Worm (Caenorhabditis elegans): Measurements from ENCODE around the gene dgn-1.
A peak's percentile ranks its signal among the peaks of the same experiment; 100 is the strongest.

dgn-1 gene

DNA sequence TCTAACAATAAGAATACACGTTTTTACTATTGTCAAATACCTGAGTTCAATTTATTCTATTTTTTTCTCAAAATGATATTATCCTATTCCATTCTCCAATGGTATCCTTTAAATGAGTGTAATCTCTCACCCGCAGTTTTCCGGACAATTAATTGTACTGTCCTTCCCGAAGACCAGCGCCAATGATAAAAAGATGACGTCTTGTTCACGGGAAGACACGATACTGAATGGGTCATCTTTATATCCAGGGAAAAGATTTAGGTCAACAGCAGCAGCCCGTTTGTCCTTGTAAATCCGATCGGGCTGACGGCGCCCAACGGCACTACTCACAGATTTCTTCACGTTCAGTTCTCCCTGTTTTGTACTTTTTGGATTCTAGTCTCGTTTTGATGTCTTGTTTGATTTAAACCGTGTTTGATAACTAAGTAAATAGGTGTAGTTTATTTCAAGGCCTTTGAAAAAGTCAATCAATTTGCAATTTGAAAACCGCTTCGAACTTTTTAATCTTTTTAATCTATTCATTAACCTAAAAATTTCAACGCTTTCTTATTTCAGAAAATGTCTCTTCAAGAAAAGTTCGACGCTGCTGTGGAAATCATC, 26.0 kb downstream of the dgn-1 start, which contains the start of gene acbp-3:
Gene acbp-3 (plus strand): TSS at position 550 of the 600 bp plus-strand sequence.
- TF ChIP-seq ets-5 (GFP tag; IDR thresholded peaks at IDR 0.05) (no peak), blmp-1 (tag; optimal IDR thresholded peaks at IDR 0.05) (peak; percentile 77)

ce11 chrX:10901766-10902165, 27.0 kb downstream of the dgn-1 start:
- TF ChIP-seq mdl-1 (tag; optimal IDR thresholded peaks at IDR 0.05) (peak in 1 of 2 experiments; percentile 56), elt-3 (tag; optimal IDR thresholded peaks at IDR 0.05) (peak in 1 of 6 experiments; percentile 20), snu-23 (GFP tag; optimal IDR thresholded peaks at IDR 0.05) (peak; percentile 7), nhr-77 (tag; optimal IDR thresholded peaks at IDR 0.05) (no peak), nhr-90 (tag; optimal IDR thresholded peaks at IDR 0.05; ENCODE audit: poor library complexity) (peak; percentile 37), lin-39 (tag; optimal IDR thresholded peaks at IDR 0.05) (no peak), grh-1 (GFP tag; IDR thresholded peaks at IDR 0.05) (peak; percentile 10; the same call in 1 of the 2 replicates), nhr-85 (tag) (peak; percentile 78), nhr-71 (tag; optimal IDR thresholded peaks at IDR 0.05) (peak; percentile 37), elt-2 (tag; optimal IDR thresholded peaks at IDR 0.05) (peak; percentile 88), lin-35 (GFP tag; optimal IDR thresholded peaks at IDR 0.05) (peak in 1 of 2 experiments; percentile 37), unc-98 (GFP tag; IDR thresholded peaks at IDR 0.05) (no peak), lin-14 (GFP tag; optimal IDR thresholded peaks at IDR 0.05) (peak; percentile 41), nhr-20 (tag; optimal IDR thresholded peaks at IDR 0.05) (peak; percentile 57)

ce11 chrX:10900952-10901351, 27.8 kb downstream of the dgn-1 start:
- no peak for TF ChIP-seq ama-1 (optimal IDR thresholded peaks at IDR 0.05)
- peak; percentile 69 for TF ChIP-seq nhr-20 (tag; optimal IDR thresholded peaks at IDR 0.05)
- peak; percentile 32 for TF ChIP-seq fos-1 (tag; optimal IDR thresholded peaks at IDR 0.05)
- peak; percentile 59 for TF ChIP-seq nhr-47 (tag; optimal IDR thresholded peaks at IDR 0.05)
- peak in 1 of 2 experiments; percentile 61 for TF ChIP-seq mdl-1 (tag; optimal IDR thresholded peaks at IDR 0.05)
- peak; percentile 25 for TF ChIP-seq nhr-90 (tag; optimal IDR thresholded peaks at IDR 0.05; ENCODE audit: poor library complexity)
- peak; percentile 7 for TF ChIP-seq lin-13 (GFP tag; optimal IDR thresholded peaks at IDR 0.05)
- peak; percentile 37 for TF ChIP-seq irx-1 (tag; optimal IDR thresholded peaks at IDR 0.05)
- TF ChIP-seq nhr-76 (tag; optimal IDR thresholded peaks at IDR 0.05) = no peak
- TF ChIP-seq nhr-71 (tag; optimal IDR thresholded peaks at IDR 0.05) = peak; percentile 82
- no peak for TF ChIP-seq Y116A8C.19 (tag; optimal IDR thresholded peaks at IDR 0.05; ENCODE audit: borderline replicate concordance)
- no peak for TF ChIP-seq efl-3 (GFP tag; optimal IDR thresholded peaks at IDR 0.05)
- no peak for TF ChIP-seq jun-1 (tag; optimal IDR thresholded peaks at IDR 0.05)
- peak; percentile 64 for TF ChIP-seq nhr-77 (tag; optimal IDR thresholded peaks at IDR 0.05)
- TF ChIP-seq ceh-88 (GFP tag; IDR thresholded peaks at IDR 0.05) = no peak
- TF ChIP-seq nhr-19 (GFP tag; conservative IDR thresholded peaks at IDR 0.05) = peak; percentile 62
- no peak for TF ChIP-seq unc-98 (GFP tag; IDR thresholded peaks at IDR 0.05)
- TF ChIP-seq pag-3 (tag; optimal IDR thresholded peaks at IDR 0.05; ENCODE audit: borderline replicate concordance, insufficient read depth) = peak; percentile 8
- no peak for TF ChIP-seq ceh-8 (GFP tag; optimal IDR thresholded peaks at IDR 0.05)
- no peak for TF ChIP-seq elt-2 (tag; optimal IDR thresholded peaks at IDR 0.05)
- TF ChIP-seq lin-35 (GFP tag; optimal IDR thresholded peaks at IDR 0.05) = peak; percentile 13 to 54
- no peak for TF ChIP-seq lin-39 (tag; optimal IDR thresholded peaks at IDR 0.05)
- no peak for TF ChIP-seq pax-3 (tag; optimal IDR thresholded peaks at IDR 0.05)
- TF ChIP-seq snu-23 (GFP tag; optimal IDR thresholded peaks at IDR 0.05) = peak; percentile 74
- TF ChIP-seq sup-37 (GFP tag; optimal IDR thresholded peaks at IDR 0.05) = no peak
- TF ChIP-seq nhr-84 (tag; optimal IDR thresholded peaks at IDR 0.05) = no peak
- TF ChIP-seq lsy-2 (tag; optimal IDR thresholded peaks at IDR 0.05) = peak; percentile 37 to 75
- peak; percentile 59 for TF ChIP-seq tbx-2 (tag; optimal IDR thresholded peaks at IDR 0.05)
- TF ChIP-seq vab-15 (tag; optimal IDR thresholded peaks at IDR 0.05) = no peak
- TF ChIP-seq xbp-1 (tag; optimal IDR thresholded peaks at IDR 0.05) = peak; percentile 23
- TF ChIP-seq skn-1 (tag; optimal IDR thresholded peaks at IDR 0.05) = peak; percentile 41
- no peak for TF ChIP-seq zip-4 (GFP tag; optimal IDR thresholded peaks at IDR 0.05)
- TF ChIP-seq hlh-4 (tag; optimal IDR thresholded peaks at IDR 0.05) = no peak
- peak; percentile 26 for TF ChIP-seq unc-130 (tag; optimal IDR thresholded peaks at IDR 0.05)
- peak; percentile 14 for TF ChIP-seq mef-2 (tag; optimal IDR thresholded peaks at IDR 0.05)
- peak; percentile 63 for TF ChIP-seq fkh-8 (tag; optimal IDR thresholded peaks at IDR 0.05)
- peak in 4 of 6 experiments; percentile 31 to 73 (median 41) for TF ChIP-seq elt-3 (tag; optimal IDR thresholded peaks at IDR 0.05)
- no peak for TF ChIP-seq grh-1 (GFP tag; IDR thresholded peaks at IDR 0.05)
- peak in 2 of 3 experiments; percentile 5 to 19 for TF ChIP-seq dpl-1 (GFP tag; optimal IDR thresholded peaks at IDR 0.05)
- TF ChIP-seq efl-1 (optimal IDR thresholded peaks at IDR 0.05) = peak; percentile 32 to 55
- no peak for TF ChIP-seq efl-1 (GFP tag; optimal IDR thresholded peaks at IDR 0.05 in 1 of 2)
- no peak for TF ChIP-seq aha-1 (tag; optimal IDR thresholded peaks at IDR 0.05)

Data from whole organism, L1 larva.